Worm (Caenorhabditis elegans): ENCODE measurements around the gene B0361.4.

Gene B0361.4

ce11 chrIII:7304961-7305648 lies 46.3 kb downstream of the B0361.4 start:
- TF ChIP-seq dpff-1 (tag; optimal IDR thresholded peaks at IDR 0.05): no peak
- peak; percentile 14 for TF ChIP-seq lin-40 (tag; optimal IDR thresholded peaks at IDR 0.05)
- TF ChIP-seq lsl-1 (GFP tag; optimal IDR thresholded peaks at IDR 0.05): no peak
- no peak for TF ChIP-seq C17E4.6 (GFP tag; IDR thresholded peaks at IDR 0.05)
- TF ChIP-seq snpc-1.3 (tag; optimal IDR thresholded peaks at IDR 0.05; ENCODE audit: insufficient read depth): no peak
- no peak for TF ChIP-seq ZK185.1 (tag; optimal IDR thresholded peaks at IDR 0.05; ENCODE audit: poor library complexity, severe bottlenecking)
- TF ChIP-seq zim-3 (tag; optimal IDR thresholded peaks at IDR 0.05): no peak
- TF ChIP-seq madf-6 (GFP tag; IDR thresholded peaks at IDR 0.05): no peak
- TF ChIP-seq ets-4 (GFP tag; optimal IDR thresholded peaks at IDR 0.05): no peak
- TF ChIP-seq unc-130 (GFP tag; optimal IDR thresholded peaks at IDR 0.05): no peak
- TF ChIP-seq athp-1 (tag; optimal IDR thresholded peaks at IDR 0.05): no peak
- TF ChIP-seq ztf-26 (tag; optimal IDR thresholded peaks at IDR 0.05): peak; percentile 74
- peak; percentile 47; the same call in 1 of the 2 replicates for TF ChIP-seq K11D2.4 (GFP tag; IDR thresholded peaks at IDR 0.05)
- TF ChIP-seq let-526 (GFP tag; IDR thresholded peaks at IDR 0.05): no peak

- TF ChIP-seq lin-35 (GFP tag; optimal IDR thresholded peaks at IDR 0.05) (no peak), xnd-1 (tag; optimal IDR thresholded peaks at IDR 0.05) (no peak), C06A6.2 (GFP tag; conservative IDR thresholded peaks at IDR 0.05) (no peak), rpc-1 (optimal IDR thresholded peaks at IDR 0.05) (no peak), rpc-1 (tag; optimal IDR thresholded peaks at IDR 0.05) (no peak), attf-3 (GFP tag; conservative IDR thresholded peaks at IDR 0.05) (no peak), egrh-3 (GFP tag; IDR thresholded peaks at IDR 0.05) (no peak), madf-10 (tag; optimal IDR thresholded peaks at IDR 0.05) (no peak), ZK185.1 (tag; optimal IDR thresholded peaks at IDR 0.05; ENCODE audit: poor library complexity, severe bottlenecking) (no peak), die-1 (tag; optimal IDR thresholded peaks at IDR 0.05) (no peak), F57C9.4 (tag; optimal IDR thresholded peaks at IDR 0.05) (no peak), akir-1 (GFP tag; optimal IDR thresholded peaks at IDR 0.05) (no peak), madf-8 (GFP tag; conservative IDR thresholded peaks at IDR 0.05) (no peak), gei-17 (GFP tag; optimal IDR thresholded peaks at IDR 0.05) (no peak), B0035.1 (tag; optimal IDR thresholded peaks at IDR 0.05) (no peak), hmg-1.2 (GFP tag; IDR thresholded peaks at IDR 0.05) (no peak), lin-54 (GFP tag; optimal IDR thresholded peaks at IDR 0.05) (no peak), Y53F4B.3 (GFP tag; IDR thresholded peaks at IDR 0.05) (no peak), snpc-1.1 (tag; optimal IDR thresholded peaks at IDR 0.05; ENCODE audit: insufficient read depth) (no peak), Y67H2A.10 (GFP tag; conservative IDR thresholded peaks at IDR 0.05) (no peak)
Observed at ce11 chrIII:7305649-7305977, 46.8 kb downstream of the B0361.4 start.

DNA sequence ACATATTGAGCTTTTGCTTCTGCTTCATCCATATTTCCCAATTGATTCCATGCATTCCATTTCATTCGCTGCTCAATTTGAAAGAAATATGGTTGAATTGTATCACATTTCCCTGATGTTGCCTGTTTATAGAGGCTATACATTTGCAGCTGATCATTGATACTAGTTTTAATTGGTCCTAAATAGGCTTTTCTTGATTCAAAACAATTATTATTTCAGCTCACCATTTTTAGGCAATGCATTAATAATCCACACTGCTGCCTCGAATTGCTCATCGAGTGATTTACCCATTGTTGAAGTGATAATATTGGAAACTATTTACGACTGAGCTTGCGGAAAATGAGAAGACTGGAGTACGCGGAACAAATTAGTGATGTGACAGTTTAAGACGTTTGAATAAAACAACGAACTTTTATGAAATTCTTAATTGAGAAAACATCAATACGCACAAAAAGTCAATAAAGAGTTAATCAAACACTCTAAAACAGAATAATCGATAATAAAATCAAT lies 49.9 kb downstream of the B0361.4 start, which contains the start of gene acbp-4:
Gene acbp-4 (minus strand): TSS at position 510 of the 510 bp plus-strand sequence.
- no peak for TF ChIP-seq Y53F4B.3 (GFP tag; IDR thresholded peaks at IDR 0.05)
- TF ChIP-seq K12H6.12 (tag; optimal IDR thresholded peaks at IDR 0.05): no peak
- no peak for TF ChIP-seq atf-7 (tag; optimal IDR thresholded peaks at IDR 0.05)
- peak; percentile 97 for TF ChIP-seq him-1 (tag; optimal IDR thresholded peaks at IDR 0.05)
- TF ChIP-seq mel-28 (tag; optimal IDR thresholded peaks at IDR 0.05; ENCODE audit: borderline replicate concordance): no peak
- no peak for TF ChIP-seq bed-2 (GFP tag; IDR thresholded peaks at IDR 0.05)
- TF ChIP-seq ztf-26 (tag; optimal IDR thresholded peaks at IDR 0.05): no peak
- TF ChIP-seq attf-3 (GFP tag; conservative IDR thresholded peaks at IDR 0.05): no peak
- no peak for TF ChIP-seq F55B11.4 (tag; optimal IDR thresholded peaks at IDR 0.05; ENCODE audit: borderline replicate concordance, insufficient read depth)
- TF ChIP-seq gei-17 (GFP tag; optimal IDR thresholded peaks at IDR 0.05): no peak
- no peak for TF ChIP-seq ztf-28 (GFP tag; IDR thresholded peaks at IDR 0.05)
- TF ChIP-seq somi-1 (GFP tag; optimal IDR thresholded peaks at IDR 0.05): no peak
- TF ChIP-seq zfh-2 (GFP tag; conservative IDR thresholded peaks at IDR 0.05): no peak
- TF ChIP-seq efl-1 (GFP tag; optimal IDR thresholded peaks at IDR 0.05): no peak
- TF ChIP-seq attf-6 (GFP tag; IDR thresholded peaks at IDR 0.05): 0 out of 2 replicates have a peak, but pooled peaks have one; percentile 14
- no peak for TF ChIP-seq snpc-1.3 (tag; optimal IDR thresholded peaks at IDR 0.05; ENCODE audit: insufficient read depth)
- TF ChIP-seq nhr-27 (tag; optimal IDR thresholded peaks at IDR 0.05): no peak
- no peak for TF ChIP-seq mxl-1 (tag; optimal IDR thresholded peaks at IDR 0.05)

Measured in whole organism, young adult.